Worm (Caenorhabditis elegans) whole organism, L2 larva: ENCODE measurements around the gene K09E4.4.

ENCODE experiments used
- C34F6.9 ChIP-seq: fragments of 150-350 bp; optimal IDR thresholded peaks from 2 replicates; lab custom pipeline; 2014; ENCODE audit warnings: missing biosample characterization, missing genetic modification characterization
- F13H6.1 ChIP-seq: sonication (generic microtip); optimal IDR thresholded peaks from 2 replicates; lab custom pipeline; 2016; ENCODE audit warnings: missing genetic modification characterization, missing compliant biosample characterization
- R02D3.7 ChIP-seq: fragments of 150-350 bp; optimal IDR thresholded peaks from 2 replicates; lab custom pipeline; 2014; ENCODE audit warnings: missing biosample characterization, missing genetic modification characterization
- Y55F3AM.14 ChIP-seq: fragments of 200-800 bp; sonication (Bioruptor generic); optimal IDR thresholded peaks from 2 replicates; lab custom pipeline; 2018; ENCODE audit warnings: mild to moderate bottlenecking, missing genetic modification characterization, missing compliant biosample characterization
- ZK546.5 ChIP-seq: sonication (generic microtip); optimal IDR thresholded peaks from 2 replicates; lab custom pipeline; 2017; ENCODE audit warnings: missing biosample characterization, missing genetic modification characterization
- alr-1 ChIP-seq: fragments of 150-350 bp; optimal IDR thresholded peaks from 2 replicates; lab custom pipeline; 2014; ENCODE audit warnings: missing biosample characterization, missing genetic modification characterization
- aly-2 ChIP-seq: fragments of 150-350 bp; optimal IDR thresholded peaks from 2 replicates; lab custom pipeline; 2014; ENCODE audit warnings: missing biosample characterization, missing genetic modification characterization
- ama-1 ChIP-seq: fragments of 150-350 bp; optimal IDR thresholded peaks from 2 replicates; lab custom pipeline; 2018; ENCODE audit warnings: inconsistent platforms
- blmp-1 ChIP-seq: sonication (generic microtip); optimal IDR thresholded peaks from 2 replicates; lab custom pipeline; 2017; ENCODE audit warnings: missing genetic modification characterization, mild to moderate bottlenecking, missing compliant biosample characterization, antibody characterized with exemption, moderate library complexity; ENCODE audit not compliant: insufficient read depth
- ceh-16 ChIP-seq: fragments of 150-350 bp; optimal IDR thresholded peaks from 2 replicates; lab custom pipeline; 2014; ENCODE audit warnings: missing biosample characterization, missing genetic modification characterization
- ceh-82 ChIP-seq: fragments of 150-350 bp; optimal IDR thresholded peaks from 2 replicates; lab custom pipeline; 2014; ENCODE audit warnings: missing biosample characterization, missing genetic modification characterization
- crh-2 ChIP-seq: sonication (generic microtip); optimal IDR thresholded peaks from 2 replicates; lab custom pipeline; 2017; ENCODE audit warnings: missing biosample characterization, missing genetic modification characterization
- dmd-4 ChIP-seq: sonication (generic microtip); optimal IDR thresholded peaks from 2 replicates; lab custom pipeline; 2017; ENCODE audit warnings: missing biosample characterization, missing genetic modification characterization
- egl-27 ChIP-seq: sonication (generic microtip); optimal IDR thresholded peaks from 3 replicates; lab custom pipeline; 2017; ENCODE audit warnings: missing biosample characterization, missing genetic modification reagents, missing genetic modification characterization
- elt-1 ChIP-seq: fragments of 150-350 bp; optimal IDR thresholded peaks from 2 replicates; lab custom pipeline; 2014; ENCODE audit warnings: missing biosample characterization, missing genetic modification characterization
- elt-3 ChIP-seq: sonication (generic microtip); optimal IDR thresholded peaks from 2 replicates; lab custom pipeline; 2017; ENCODE audit warnings: missing biosample characterization, missing genetic modification characterization
- fos-1 ChIP-seq: fragments of 150-350 bp; optimal IDR thresholded peaks from 2 replicates; lab custom pipeline; 2014; ENCODE audit warnings: missing biosample characterization, missing genetic modification characterization
- gmeb-1 ChIP-seq: fragments of 150-350 bp; optimal IDR thresholded peaks from 2 replicates; lab custom pipeline; 2014; ENCODE audit warnings: missing biosample characterization, missing genetic modification characterization
- lin-11 ChIP-seq: fragments of 150-350 bp; sonication (generic microtip); optimal IDR thresholded peaks from 2 replicates; lab custom pipeline; 2014; ENCODE audit warnings: missing biosample characterization, missing genetic modification characterization, inconsistent platforms, mixed read lengths
- lin-13 ChIP-seq: fragments of 150-350 bp; optimal IDR thresholded peaks from 2 replicates; lab custom pipeline; 2014; ENCODE audit warnings: missing biosample characterization, missing genetic modification reagents, missing genetic modification characterization
- lin-39 ChIP-seq: fragments of 150-350 bp; optimal IDR thresholded peaks from 2 replicates; lab custom pipeline; 2014; ENCODE audit warnings: missing biosample characterization, missing genetic modification reagents, missing genetic modification characterization
- lsy-2 ChIP-seq, 2 experiments: fragments of 150-350 bp in 1 of 2; sonication (generic microtip) in 1 of 2; optimal IDR thresholded peaks; 2 replicates each; lab custom pipeline; 2014 to 2017; ENCODE audit warnings: missing biosample characterization in 2 of 2, missing genetic modification characterization in 2 of 2
- mab-5 ChIP-seq: fragments of 150-350 bp; optimal IDR thresholded peaks from 2 replicates; lab custom pipeline; 2014; ENCODE audit warnings: missing biosample characterization, missing genetic modification characterization
- mbf-1 ChIP-seq: sonication (generic microtip); optimal IDR thresholded peaks from 2 replicates; lab custom pipeline; 2017; ENCODE audit warnings: missing biosample characterization, missing genetic modification characterization
- mdl-1 ChIP-seq, 2 experiments: fragments of 150-350 bp in 1 of 2; sonication (generic microtip) in 1 of 2; optimal IDR thresholded peaks; 2 replicates each; lab custom pipeline; 2017; ENCODE audit warnings: missing biosample characterization in 2 of 2, missing genetic modification characterization in 2 of 2
- nhr-10 ChIP-seq: sonication (generic microtip); optimal IDR thresholded peaks from 2 replicates; lab custom pipeline; 2017; ENCODE audit warnings: missing biosample characterization, missing genetic modification characterization
- nhr-11 ChIP-seq: fragments of 150-350 bp; optimal IDR thresholded peaks from 2 replicates; lab custom pipeline; 2014; ENCODE audit warnings: missing biosample characterization, missing genetic modification characterization
- nhr-12 ChIP-seq: fragments of 150-350 bp; optimal IDR thresholded peaks from 2 replicates; lab custom pipeline; 2014; ENCODE audit warnings: missing biosample characterization, missing genetic modification characterization
- nhr-129 ChIP-seq: fragments of 150-350 bp; optimal IDR thresholded peaks from 2 replicates; lab custom pipeline; 2014; ENCODE audit warnings: missing biosample characterization, missing genetic modification characterization
- nhr-21 ChIP-seq: fragments of 150-350 bp; optimal IDR thresholded peaks from 2 replicates; lab custom pipeline; 2014; ENCODE audit warnings: missing biosample characterization, missing genetic modification characterization
- nhr-23 ChIP-seq: fragments of 150-350 bp; optimal IDR thresholded peaks from 2 replicates; lab custom pipeline; 2014; ENCODE audit warnings: missing biosample characterization, missing genetic modification reagents, missing genetic modification characterization
- nhr-237 ChIP-seq: fragments of 150-350 bp; optimal IDR thresholded peaks from 2 replicates; lab custom pipeline; 2014; ENCODE audit warnings: missing biosample characterization, missing genetic modification characterization
- nhr-25 ChIP-seq: fragments of 150-350 bp; sonication (generic microtip); optimal IDR thresholded peaks from 3 replicates; lab custom pipeline; 2014; ENCODE audit warnings: missing biosample characterization, missing genetic modification characterization
- nhr-6 ChIP-seq: fragments of 150-350 bp; optimal IDR thresholded peaks from 2 replicates; lab custom pipeline; 2014; ENCODE audit warnings: missing biosample characterization, missing genetic modification characterization
- nhr-77 ChIP-seq: fragments of 150-350 bp; optimal IDR thresholded peaks from 2 replicates; lab custom pipeline; 2014; ENCODE audit warnings: missing biosample characterization, missing genetic modification characterization
- peb-1 ChIP-seq: fragments of 150-350 bp; optimal IDR thresholded peaks from 2 replicates; lab custom pipeline; 2014; ENCODE audit warnings: missing biosample characterization, missing genetic modification characterization
- sem-4 ChIP-seq: fragments of 150-350 bp; optimal IDR thresholded peaks from 2 replicates; lab custom pipeline; 2014; ENCODE audit warnings: missing biosample characterization, missing genetic modification reagents, missing genetic modification characterization
- skn-1 ChIP-seq: sonication (generic microtip); optimal IDR thresholded peaks from 2 replicates; lab custom pipeline; 2017; ENCODE audit warnings: missing biosample characterization, missing genetic modification characterization
- sma-3 ChIP-seq: sonication (generic microtip); optimal IDR thresholded peaks from 2 replicates; lab custom pipeline; 2016; ENCODE audit warnings: missing genetic modification reagents, missing genetic modification characterization, missing compliant biosample characterization
- sma-9 ChIP-seq, 2 experiments: fragments of 150-350 bp in 1 of 2; sonication (generic microtip) in 1 of 2; optimal IDR thresholded peaks; 2 replicates each; lab custom pipeline; 2014 to 2016; ENCODE audit warnings: missing genetic modification characterization in 2 of 2, mild to moderate bottlenecking in 1 of 2, missing biosample characterization in 1 of 2, missing compliant biosample characterization in 1 of 2, missing genetic modification reagents in 1 of 2, moderate library complexity in 1 of 2
- snpc-4 ChIP-seq: fragments of 150-350 bp; optimal IDR thresholded peaks from 2 replicates; lab custom pipeline; 2014; ENCODE audit warnings: missing biosample characterization, missing genetic modification characterization
- unc-39 ChIP-seq: fragments of 150-350 bp; optimal IDR thresholded peaks from 2 replicates; lab custom pipeline; 2014; ENCODE audit warnings: missing biosample characterization, missing genetic modification characterization
- unc-55 ChIP-seq: fragments of 150-350 bp; sonication (generic microtip); optimal IDR thresholded peaks from 3 replicates; lab custom pipeline; 2014; ENCODE audit warnings: missing biosample characterization, missing genetic modification reagents, missing genetic modification characterization
- unc-62 ChIP-seq: fragments of 150-350 bp; optimal IDR thresholded peaks from 2 replicates; lab custom pipeline; 2014; ENCODE audit warnings: missing biosample characterization, missing genetic modification reagents, missing genetic modification characterization
- zag-1 ChIP-seq: fragments of 150-350 bp; optimal IDR thresholded peaks from 2 replicates; lab custom pipeline; 2014; ENCODE audit warnings: missing biosample characterization, missing genetic modification characterization
- ztf-1 ChIP-seq: fragments of 200-800 bp; sonication (Bioruptor generic); conservative IDR thresholded peaks from 2 replicates; pipeline ENCODE4 v1.3.6; 2022; ENCODE audit warnings: missing genetic modification characterization, missing compliant biosample characterization
- ztf-11 ChIP-seq: sonication (generic microtip); optimal IDR thresholded peaks from 2 replicates; lab custom pipeline; 2017; ENCODE audit warnings: missing biosample characterization, missing genetic modification characterization
- ztf-4 ChIP-seq: fragments of 150-350 bp; optimal IDR thresholded peaks from 2 replicates; lab custom pipeline; 2014; ENCODE audit warnings: missing biosample characterization, missing genetic modification characterization

K09E4.4 gene

DNA sequence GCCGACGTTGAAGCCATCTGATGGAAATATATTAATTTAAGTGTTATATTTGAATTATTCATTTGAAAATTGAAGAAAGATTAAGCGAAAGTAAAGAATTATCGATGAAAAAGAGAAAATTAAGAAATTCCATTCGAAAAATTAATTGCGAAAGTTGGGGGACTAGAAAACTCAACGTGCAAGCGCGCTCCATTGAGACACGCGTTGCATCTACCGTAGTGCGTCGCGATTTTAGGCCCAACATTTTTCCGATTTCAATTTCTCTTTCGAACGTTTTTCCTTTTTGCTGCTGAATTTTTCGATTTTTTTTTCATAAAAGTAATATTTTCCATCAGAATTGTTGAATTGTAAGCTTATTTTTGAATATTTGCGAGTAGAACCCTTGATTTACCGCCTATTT lies 32.4 kb upstream of the K09E4.4 start, which contains the start of gene Y48B6A.1:
Gene Y48B6A.1, minus strand, starts transcription at position 17 of the 400 bp plus-strand sequence.
- TF ChIP-seq ama-1 (lab: Kevin White, UChicago) (no peak), nhr-21 (tag; lab: Kevin White, UChicago) (peak; percentile 90), lin-39 (tag; lab: Kevin White, UChicago) (no peak), alr-1 (tag; lab: Kevin White, UChicago) (no peak), unc-39 (no peak), gmeb-1 (tag; lab: Kevin White, UChicago) (peak; percentile 91), fos-1 (tag; lab: Kevin White, UChicago) (peak; percentile 95), nhr-237 (peak; percentile 18), egl-27 (tag; lab: Kevin White, UChicago) (peak; percentile 66), blmp-1 (tag; lab: Kevin White, UChicago) (peak; percentile 87), skn-1 (peak; percentile 42), ztf-11 (tag; lab: Kevin White, UChicago) (peak; percentile 8), nhr-12 (tag; lab: Kevin White, UChicago) (no peak), mbf-1 (tag; lab: Kevin White, UChicago) (no peak), ZK546.5 (peak; percentile 56), C34F6.9 (peak; percentile 99), ceh-16 (tag; lab: Kevin White, UChicago) (peak; percentile 84), sem-4 (tag; lab: Kevin White, UChicago) (peak; percentile 79), nhr-6 (tag; lab: Kevin White, UChicago) (peak; percentile 84), sma-3 (GFP tag; lab: Kevin White, UChicago) (peak; percentile 93), elt-3 (no peak), Y55F3AM.14 (GFP tag; lab: Kevin White, UChicago) (peak; percentile 31), lin-11 (tag; lab: Kevin White, UChicago) (peak; percentile 90), nhr-25 (peak; percentile 93), unc-55 (peak; percentile 99), peb-1 (tag; lab: Kevin White, UChicago) (no peak), ztf-4 (peak; percentile 71), elt-1 (tag; lab: Kevin White, UChicago) (no peak), mdl-1 (tag; optimal IDR thresholded peaks at IDR 0.05; lab: Kevin White, UChicago) (peak; percentile 14 to 26), lsy-2 (tag; optimal IDR thresholded peaks at IDR 0.05; lab: Kevin White, UChicago) (peak; percentile 94 to 99), dmd-4 (tag; lab: Kevin White, UChicago) (no peak), nhr-10 (tag; lab: Kevin White, UChicago) (peak; percentile 21), nhr-129 (peak; percentile 93), ceh-82 (tag; lab: Kevin White, UChicago) (peak; percentile 37), R02D3.7 (tag; lab: Kevin White, UChicago) (peak; percentile 12), crh-2 (peak; percentile 97), F13H6.1 (peak; percentile 87), sma-9 (GFP tag; optimal IDR thresholded peaks at IDR 0.05; lab: Kevin White, UChicago) (peak; percentile 92), sma-9 (tag; optimal IDR thresholded peaks at IDR 0.05; lab: Kevin White, UChicago) (no peak), aly-2 (no peak), zag-1 (tag; lab: Kevin White, UChicago) (peak; percentile 77), nhr-77 (tag; lab: Kevin White, UChicago) (peak; percentile 87), snpc-4 (tag; lab: Kevin White, UChicago) (peak; percentile 91), unc-62 (GFP tag; lab: Kevin White, UChicago) (no peak), mab-5 (tag; lab: Kevin White, UChicago) (peak; percentile 82), nhr-11 (tag; lab: Kevin White, UChicago) (no peak), ztf-1 (GFP tag; lab: Robert Waterston, UW) (no peak), lin-13 (peak; percentile 96), nhr-23 (tag; lab: Kevin White, UChicago) (no peak)
- TF ChIP-seq, all 48 proteins: peak for 33
